Worm (Caenorhabditis elegans) whole organism, L4 larva: ENCODE data around the gene C28D4.8.
A peak's percentile ranks its signal among the peaks of the same experiment; 100 is the strongest.

Source experiments
- Y75B8A.6 ChIP-seq: fragments of 200-800 bp; sonication (Bioruptor generic); IDR thresholded peaks from 2 replicates; pipeline ENCODE4 v1.3.6; 2022; ENCODE audit warnings: missing genetic modification reagents, missing genetic modification characterization, missing compliant biosample characterization
- ZK337.2 ChIP-seq: fragments of 200-800 bp; sonication (Bioruptor generic); IDR thresholded peaks from 2 replicates; pipeline ENCODE4 v1.3.6; 2022; ENCODE audit warnings: missing genetic modification reagents, missing genetic modification characterization, missing compliant biosample characterization
- ZK546.5 ChIP-seq, 2 experiments: sonication (generic microtip); optimal IDR thresholded peaks; 2 replicates each; lab custom pipeline; 2017; ENCODE audit warnings: missing biosample characterization in 2 of 2, missing genetic modification characterization in 2 of 2
- aha-1 ChIP-seq: fragments of 150-350 bp; peaks from one replicate; lab custom pipeline; 2014; ENCODE audit warnings: missing biosample characterization, missing genetic modification characterization
- arid-1 ChIP-seq: fragments of 200-800 bp; sonication (Bioruptor generic); conservative IDR thresholded peaks from 2 replicates; pipeline ENCODE4 v1.3.6; 2022; ENCODE audit warnings: missing genetic modification reagents, missing genetic modification characterization, missing compliant biosample characterization
- ceh-20 ChIP-seq: fragments of 200-800 bp; sonication (Bioruptor generic); IDR thresholded peaks from 2 replicates; pipeline ENCODE4 v1.3.6; 2022; ENCODE audit warnings: missing genetic modification reagents, missing genetic modification characterization, missing compliant biosample characterization
- ceh-44 ChIP-seq: fragments of 200-800 bp; sonication (Bioruptor generic); IDR thresholded peaks from 2 replicates; pipeline ENCODE4 v1.3.6; 2022; ENCODE audit warnings: missing genetic modification reagents, missing genetic modification characterization, missing compliant biosample characterization
- cey-2 ChIP-seq: sonication (generic microtip); optimal IDR thresholded peaks from 3 replicates; lab custom pipeline; 2017; ENCODE audit warnings: missing genetic modification characterization, mild to moderate bottlenecking, missing compliant biosample characterization, antibody characterized with exemption, borderline replicate concordance; ENCODE audit not compliant: insufficient read depth
- daf-12 ChIP-seq: fragments of 150-350 bp; optimal IDR thresholded peaks from 2 replicates; lab custom pipeline; 2014; ENCODE audit warnings: missing biosample characterization, missing genetic modification reagents, missing genetic modification characterization
- daf-8 ChIP-seq: fragments of 200-800 bp; sonication (Bioruptor generic); IDR thresholded peaks from 2 replicates; pipeline ENCODE4 v1.3.6; 2022; ENCODE audit warnings: missing genetic modification characterization, missing compliant biosample characterization
- dmd-6 ChIP-seq: fragments of 200-800 bp; sonication (Bioruptor generic); IDR thresholded peaks from 2 replicates; pipeline ENCODE4 v1.3.6; 2022; ENCODE audit warnings: missing genetic modification reagents, missing genetic modification characterization, missing compliant biosample characterization
- dpl-1 ChIP-seq: fragments of 150-350 bp; optimal IDR thresholded peaks from 2 replicates; lab custom pipeline; 2014; ENCODE audit warnings: missing biosample characterization, missing genetic modification reagents, missing genetic modification characterization
- fkh-10 ChIP-seq: fragments of 150-350 bp; optimal IDR thresholded peaks from 2 replicates; lab custom pipeline; 2014; ENCODE audit warnings: missing biosample characterization, missing genetic modification reagents, missing genetic modification characterization
- hlh-30 ChIP-seq: sonication (generic microtip); optimal IDR thresholded peaks from 2 replicates; lab custom pipeline; 2017; ENCODE audit warnings: antibody characterized with exemption, mild to moderate bottlenecking, missing genetic modification characterization, missing compliant biosample characterization; ENCODE audit not compliant: insufficient read depth
- lin-1 ChIP-seq: fragments of 200-800 bp; sonication (Bioruptor generic); IDR thresholded peaks from 2 replicates; pipeline ENCODE4 v1.3.6; 2022; ENCODE audit warnings: missing genetic modification reagents, missing genetic modification characterization, missing compliant biosample characterization
- lin-29 ChIP-seq: fragments of 200-800 bp; sonication (Bioruptor generic); IDR thresholded peaks from 2 replicates; pipeline ENCODE4 v1.3.6; 2022; ENCODE audit warnings: missing genetic modification reagents, missing genetic modification characterization, missing compliant biosample characterization
- lin-38 ChIP-seq: fragments of 200-800 bp; sonication (Bioruptor generic); IDR thresholded peaks from 2 replicates; pipeline ENCODE4 v1.3.6; 2022; ENCODE audit warnings: missing genetic modification reagents, missing genetic modification characterization, missing compliant biosample characterization
- lsy-2 ChIP-seq, 2 experiments: fragments of 150-350 bp in 1 of 2; sonication (generic microtip) in 1 of 2; optimal IDR thresholded peaks; 2 replicates each; lab custom pipeline; 2014 to 2017; ENCODE audit warnings: missing biosample characterization in 2 of 2, missing genetic modification characterization in 2 of 2
- madf-9 ChIP-seq: fragments of 200-800 bp; sonication (Bioruptor generic); conservative IDR thresholded peaks from 2 replicates; pipeline ENCODE4 v1.3.6; 2022; ENCODE audit warnings: missing genetic modification reagents, missing genetic modification characterization, missing compliant biosample characterization
- mdt-29 ChIP-seq: fragments of 200-800 bp; sonication (Bioruptor generic); IDR thresholded peaks from 2 replicates; pipeline ENCODE4 v1.3.6; 2022; ENCODE audit warnings: missing genetic modification reagents, missing genetic modification characterization, missing compliant biosample characterization
- mes-2 ChIP-seq: sonication (generic microtip); optimal IDR thresholded peaks from 2 replicates; lab custom pipeline; 2016; ENCODE audit warnings: missing genotype, mild to moderate bottlenecking, missing genetic modification characterization, missing compliant biosample characterization; ENCODE audit not compliant: poor library complexity, severe bottlenecking
- mxl-3 ChIP-seq: fragments of 200-800 bp; sonication (Bioruptor generic); optimal IDR thresholded peaks from 2 replicates; lab custom pipeline; 2018; ENCODE audit warnings: mild to moderate bottlenecking, missing genetic modification characterization, missing compliant biosample characterization
- nhr-111 ChIP-seq: fragments of 200-800 bp; sonication (Bioruptor generic); optimal IDR thresholded peaks from 2 replicates; lab custom pipeline; 2018; ENCODE audit warnings: mild to moderate bottlenecking, missing genetic modification characterization, missing compliant biosample characterization
- nhr-25 ChIP-seq: sonication (generic microtip); optimal IDR thresholded peaks from 2 replicates; lab custom pipeline; 2017; ENCODE audit warnings: missing genetic modification characterization, mild to moderate bottlenecking, missing compliant biosample characterization, antibody characterized with exemption, moderate library complexity, borderline replicate concordance; ENCODE audit not compliant: insufficient read depth
- nhr-28 ChIP-seq: fragments of 150-350 bp; optimal IDR thresholded peaks from 2 replicates; lab custom pipeline; 2014; ENCODE audit warnings: missing biosample characterization, missing genetic modification characterization
- nhr-48 ChIP-seq: sonication (generic microtip); optimal IDR thresholded peaks from 2 replicates; lab custom pipeline; 2016; ENCODE audit warnings: mild to moderate bottlenecking, missing genetic modification characterization, missing compliant biosample characterization
- rbr-2 ChIP-seq: sonication (generic microtip); optimal IDR thresholded peaks from 2 replicates; lab custom pipeline; 2016; ENCODE audit warnings: missing genotype, missing genetic modification characterization, missing compliant biosample characterization
- unc-62 ChIP-seq, 3 experiments: fragments of 150-350 bp in 1 of 3; sonication (generic microtip); optimal IDR thresholded peaks in 2 of 3; peaks in 1 of 3; 1 replicate in 1 of 3; 2 replicates in 2 of 3; lab custom pipeline; 2014 to 2017; ENCODE audit warnings: missing biosample characterization in 3 of 3, missing genetic modification characterization in 3 of 3, missing genetic modification reagents in 3 of 3, missing genotype in 1 of 3
- zfp-2 ChIP-seq: sonication (generic microtip); optimal IDR thresholded peaks from 2 replicates; lab custom pipeline; 2016; ENCODE audit warnings: mild to moderate bottlenecking, missing genetic modification characterization, missing compliant biosample characterization

Gene C28D4.8

ce11 chrIV:9714264-9714663 is 34.0 kb downstream of the C28D4.8 start:
- TF ChIP-seq Y75B8A.6, result no peak
- peak in 1 of 2 experiments; percentile 94 for TF ChIP-seq unc-62 (GFP tag; optimal IDR thresholded peaks at IDR 0.05 in 1 of 2; lab: Kevin White, UChicago)
- no peak for TF ChIP-seq unc-62 (tag; optimal IDR thresholded peaks at IDR 0.05; lab: Kevin White, UChicago)
- no peak for TF ChIP-seq ZK546.5 (tag; optimal IDR thresholded peaks at IDR 0.05; lab: Kevin White, UChicago)
- TF ChIP-seq ceh-44, result no peak
- TF ChIP-seq ceh-20 (GFP tag; lab: Robert Waterston, UW), result no peak

DNA sequence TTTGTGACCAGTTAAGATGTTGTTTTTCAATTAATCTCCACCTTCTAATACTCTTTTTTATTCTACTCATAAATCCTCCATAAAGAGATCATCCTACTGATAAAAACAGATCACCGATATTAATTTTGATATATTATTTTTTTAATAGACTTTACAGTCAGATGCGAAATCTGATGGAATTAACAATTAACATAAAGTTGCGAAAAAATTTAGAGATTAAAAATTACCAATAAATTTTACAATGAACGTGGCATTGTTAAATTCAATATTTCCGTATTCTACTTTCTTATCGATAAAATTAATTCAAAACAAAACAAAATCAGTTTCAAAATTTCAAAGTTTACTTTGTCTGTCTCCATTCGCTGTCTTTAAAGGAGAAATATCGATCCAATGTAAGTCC is 35.5 kb downstream of the C28D4.8 start, which contains the start of gene K01H12.4:
K01H12.4 (plus strand) TSS at position 301 of the 400 bp plus-strand sequence.
- no peak for TF ChIP-seq lin-29 (GFP tag; lab: Robert Waterston, UW)
- TF ChIP-seq aha-1 (tag; lab: Kevin White, UChicago), result peak; percentile 28

ce11 chrIV:9709887-9710286 is 38.4 kb downstream of the C28D4.8 start, which contains the start of gene nhr-38:
Gene nhr-38, plus strand, starts transcription at chrIV:9710187.
- TF ChIP-seq daf-8 (GFP tag; lab: Robert Waterston, UW) (no peak), rbr-2 (tag; lab: Kevin White, UChicago) (no peak), ZK546.5 (tag; optimal IDR thresholded peaks at IDR 0.05; lab: Kevin White, UChicago) (no peak), mes-2 (tag; lab: Kevin White, UChicago) (no peak), unc-62 (GFP tag; optimal IDR thresholded peaks at IDR 0.05 in 1 of 2; lab: Kevin White, UChicago) (peak in 1 of 2 experiments; percentile 41), unc-62 (tag; optimal IDR thresholded peaks at IDR 0.05; lab: Kevin White, UChicago) (no peak), ceh-44 (no peak), fkh-10 (GFP tag; lab: Kevin White, UChicago) (no peak)

DNA sequence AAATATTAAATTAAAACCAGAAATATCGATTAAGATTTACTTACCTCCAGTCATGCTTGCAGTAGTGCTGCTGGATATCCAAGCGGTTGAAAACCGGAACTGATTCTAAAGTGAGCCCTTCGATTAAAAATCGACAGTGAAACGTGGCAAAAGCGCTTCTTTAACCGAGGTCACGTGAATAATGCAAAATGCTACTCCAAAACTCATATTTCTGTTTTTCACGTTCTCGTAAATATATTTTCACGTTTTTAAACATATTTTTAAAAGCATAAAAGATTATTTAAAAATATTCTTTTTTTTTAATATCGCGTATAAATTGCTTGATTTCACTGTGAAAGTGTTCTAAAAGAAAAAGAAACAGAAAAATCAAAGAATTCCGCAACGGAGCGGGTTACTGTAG is 39.0 kb downstream of the C28D4.8 start, which contains the start of gene ant-1.3:
ant-1.3 (minus strand) TSS at position 101 of the 400 bp plus-strand sequence.
- TF ChIP-seq mdt-29, result no peak
- TF ChIP-seq cey-2, result no peak
- no peak for TF ChIP-seq nhr-25 (tag; lab: Kevin White, UChicago)
- TF ChIP-seq zfp-2 (tag; lab: Kevin White, UChicago), result no peak

ce11 chrIV:9706704-9707197 is 41.5 kb downstream of the C28D4.8 start, which contains the start of the genes dcaf-1 and dph-3:
Gene dcaf-1, minus strand, starts transcription at chrIV:9706723.
Gene dph-3, plus strand, starts transcription at chrIV:9707147.
- TF ChIP-seq hlh-30, result peak; percentile 82
- no peak for TF ChIP-seq daf-12 (tag; lab: Kevin White, UChicago)
- peak; percentile 35 for TF ChIP-seq dpl-1
- TF ChIP-seq lin-38, result peak; percentile 23; the same call in 1 of the 2 replicates
- TF ChIP-seq arid-1 (GFP tag; lab: Robert Waterston, UW), result no peak
- TF ChIP-seq nhr-28 (tag; lab: Kevin White, UChicago), result peak; percentile 1
- TF ChIP-seq lsy-2 (tag; optimal IDR thresholded peaks at IDR 0.05; lab: Kevin White, UChicago), result peak; percentile 80 to 98

DNA sequence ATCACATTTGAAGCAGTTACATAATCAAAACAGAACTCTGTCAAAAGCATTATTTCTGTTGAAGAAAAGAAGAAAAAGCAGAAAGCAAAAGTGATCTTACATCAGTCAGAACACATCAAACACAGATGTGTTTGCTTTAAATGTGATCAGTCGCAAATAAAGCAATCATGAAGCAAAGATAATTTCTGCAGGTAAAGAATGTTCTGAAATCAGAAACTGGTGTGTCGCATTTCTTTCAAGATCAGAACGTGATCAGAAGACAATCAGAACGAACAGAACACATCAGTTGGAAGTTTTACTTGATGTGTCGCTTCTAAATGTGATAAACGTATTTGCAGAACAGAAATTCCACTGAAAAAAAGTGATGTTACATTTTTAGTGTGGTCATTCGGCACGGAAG is 49.2 kb downstream of the C28D4.8 start:
- TF ChIP-seq madf-9 (GFP tag; lab: Robert Waterston, UW) (no peak), lin-1 (GFP tag; lab: Robert Waterston, UW) (no peak), ZK337.2 (GFP tag; lab: Robert Waterston, UW) (no peak), nhr-25 (tag; lab: Kevin White, UChicago) (no peak), nhr-28 (tag; lab: Kevin White, UChicago) (peak; percentile 28), nhr-111 (GFP tag; lab: Kevin White, UChicago) (no peak), dmd-6 (GFP tag; lab: Robert Waterston, UW) (peak; percentile 73), zfp-2 (tag; lab: Kevin White, UChicago) (no peak), mxl-3 (GFP tag; lab: Kevin White, UChicago) (no peak), nhr-48 (no peak)
- TF ChIP-seq, all 104 proteins: peak for 2
